Fruit fly (Drosophila melanogaster) whole organism, adult: ENCODE measurements around the gene Wdr92.
A peak's percentile ranks its signal among the peaks of the same experiment; 100 is the strongest.

Experiments
- CG11617 ChIP-seq: fragments of 200-800 bp; sonication (Bioruptor generic); optimal IDR thresholded peaks from 2 replicates; lab custom pipeline; 2017; ENCODE audit warnings: mild to moderate bottlenecking, missing biosample characterization, missing genetic modification reagents, missing genetic modification characterization
- CG12768 ChIP-seq: fragments of 200-800 bp; sonication (Bioruptor generic); optimal IDR thresholded peaks from 2 replicates; lab custom pipeline; 2017; ENCODE audit warnings: missing biosample characterization, missing genetic modification characterization, mild to moderate bottlenecking, moderate library complexity, missing genetic modification reagents
- CG14711 ChIP-seq: fragments of 200-800 bp; sonication (Bioruptor generic); optimal IDR thresholded peaks from 2 replicates; lab custom pipeline; 2018; ENCODE audit warnings: missing biosample characterization, mild to moderate bottlenecking, missing genetic modification characterization, moderate library complexity
- CG1620 ChIP-seq: fragments of 200-800 bp; sonication (Bioruptor generic); optimal IDR thresholded peaks from 2 replicates; lab custom pipeline; 2016; ENCODE audit warnings: missing biosample characterization, missing genetic modification characterization
- CG33017 ChIP-seq: fragments of 200-800 bp; sonication (Bioruptor generic); optimal IDR thresholded peaks from 2 replicates; lab custom pipeline; 2018; ENCODE audit warnings: missing biosample characterization, mild to moderate bottlenecking, missing genetic modification characterization, moderate library complexity
- CG5204 ChIP-seq: fragments of 200-800 bp; sonication (Bioruptor generic); optimal IDR thresholded peaks from 2 replicates; lab custom pipeline; 2016; ENCODE audit warnings: missing biosample characterization, missing genetic modification characterization
- CG7045 ChIP-seq: fragments of 200-800 bp; sonication (Bioruptor generic); optimal IDR thresholded peaks from 2 replicates; lab custom pipeline; 2017; ENCODE audit warnings: missing biosample characterization, mild to moderate bottlenecking, missing genetic modification characterization
- CG7101 ChIP-seq: fragments of 200-800 bp; sonication (Bioruptor generic); optimal IDR thresholded peaks from 2 replicates; lab custom pipeline; 2018; ENCODE audit warnings: missing biosample characterization, mild to moderate bottlenecking, missing genetic modification characterization, moderate library complexity
- Clk ChIP-seq: fragments of 200-800 bp; sonication (Bioruptor generic); optimal IDR thresholded peaks from 2 replicates; lab custom pipeline; 2017; ENCODE audit warnings: missing biosample characterization, missing genetic modification characterization
- Crg-1 ChIP-seq: fragments of 200-800 bp; sonication (Bioruptor generic); optimal IDR thresholded peaks from 2 replicates; lab custom pipeline; 2016; ENCODE audit warnings: missing biosample characterization, missing genetic modification characterization
- Hr96 ChIP-seq: fragments of 200-800 bp; sonication (Bioruptor generic); optimal IDR thresholded peaks from 2 replicates; lab custom pipeline; 2016; ENCODE audit warnings: missing biosample characterization, missing genetic modification characterization
- Mnt ChIP-seq: fragments of 200-800 bp; sonication (Bioruptor generic); optimal IDR thresholded peaks from 2 replicates; lab custom pipeline; 2016; ENCODE audit warnings: missing biosample characterization, mild to moderate bottlenecking, missing genetic modification characterization
- bab1 ChIP-seq: fragments of 200-800 bp; sonication (Bioruptor generic); optimal IDR thresholded peaks from 3 replicates; lab custom pipeline; 2019; ENCODE audit warnings: missing biosample characterization, mild to moderate bottlenecking, missing genetic modification characterization, moderate library complexity
- cic ChIP-seq: fragments of 200-800 bp; sonication (Bioruptor generic); optimal IDR thresholded peaks from 2 replicates; lab custom pipeline; 2017; ENCODE audit warnings: missing biosample characterization, mild to moderate bottlenecking, missing genetic modification characterization, moderate library complexity
- cnc ChIP-seq, 2 experiments: fragments of >200 bp; optimal IDR thresholded peaks; 2 replicates each; lab custom pipeline; 2017
- kay ChIP-seq: fragments of 200-800 bp; sonication (Bioruptor generic); peaks from one replicate; lab custom pipeline; 2016; ENCODE audit warnings: missing biosample characterization, missing genetic modification characterization, borderline replicate concordance
- ovo ChIP-seq: fragments of 200-800 bp; sonication (Bioruptor generic); optimal IDR thresholded peaks from 2 replicates; lab custom pipeline; 2016; ENCODE audit warnings: missing biosample characterization, missing genetic modification characterization
- pad ChIP-seq: fragments of 200-800 bp; sonication (Bioruptor generic); optimal IDR thresholded peaks from 3 replicates; lab custom pipeline; 2017; ENCODE audit warnings: missing biosample characterization, missing genetic modification characterization, mild to moderate bottlenecking, moderate library complexity, missing genetic modification reagents
- tj ChIP-seq: fragments of 200-800 bp; sonication (Bioruptor generic); optimal IDR thresholded peaks from 3 replicates; lab custom pipeline; 2017; ENCODE audit warnings: missing biosample characterization, mild to moderate bottlenecking, missing genetic modification characterization, moderate library complexity
- toe ChIP-seq: fragments of 200-800 bp; sonication (Bioruptor generic); optimal IDR thresholded peaks from 2 replicates; lab custom pipeline; 2016; ENCODE audit warnings: missing biosample characterization, missing genetic modification characterization

Wdr92 gene

dm6 chr3L:17929697-17930581 lies 22.0 kb downstream of the Wdr92 start:
- TF ChIP-seq CG33017 (tag; lab: Kevin White, UChicago) (no peak), cic (GFP tag; lab: Kevin White, UChicago) (peak; percentile 25)

dm6 chr3L:17931887-17932286 lies 23.9 kb downstream of the Wdr92 start:
- no peak for TF ChIP-seq cic (GFP tag; lab: Kevin White, UChicago)
- TF ChIP-seq tj, result no peak

- TF ChIP-seq Hr96 (GFP tag; lab: Kevin White, UChicago) (no peak), Clk (GFP tag; lab: Kevin White, UChicago) (peak; percentile 5), CG12768 (peak; percentile 93), CG14711 (tag; lab: Kevin White, UChicago) (no peak), tj (peak; percentile 97), CG33017 (tag; lab: Kevin White, UChicago) (peak; percentile 8)
Observed at dm6 chr3L:17933065-17933464, 25.1 kb downstream of the Wdr92 start.

dm6 chr3L:17933788-17934318 lies 25.9 kb downstream of the Wdr92 start:
- TF ChIP-seq CG11617 (GFP tag; lab: Kevin White, UChicago) (no peak), tj (peak; percentile 96)

dm6 chr3L:17935032-17935431 lies 27.1 kb downstream of the Wdr92 start:
- TF ChIP-seq CG12768 (no peak), cnc (optimal IDR thresholded peaks at IDR 0.05; lab: Kevin White, UChicago) (no peak), cic (GFP tag; lab: Kevin White, UChicago) (no peak), Mnt (GFP tag; lab: Kevin White, UChicago) (no peak), CG14711 (tag; lab: Kevin White, UChicago) (no peak), Hr96 (GFP tag; lab: Kevin White, UChicago) (no peak), Crg-1 (GFP tag; lab: Kevin White, UChicago) (no peak), CG7045 (GFP tag; lab: Kevin White, UChicago) (no peak), CG11617 (GFP tag; lab: Kevin White, UChicago) (no peak), kay (GFP tag; lab: Kevin White, UChicago) (no peak), pad (GFP tag; lab: Kevin White, UChicago) (no peak), Clk (GFP tag; lab: Kevin White, UChicago) (no peak), CG33017 (tag; lab: Kevin White, UChicago) (no peak), CG5204 (GFP tag; lab: Kevin White, UChicago) (no peak), ovo (GFP tag; lab: Kevin White, UChicago) (no peak), CG1620 (no peak), toe (GFP tag; lab: Kevin White, UChicago) (no peak)

- no peak for TF ChIP-seq CG14711 (tag; lab: Kevin White, UChicago)
- no peak for TF ChIP-seq Clk (GFP tag; lab: Kevin White, UChicago)
- TF ChIP-seq CG5204 (GFP tag; lab: Kevin White, UChicago), result no peak
- TF ChIP-seq CG12768, result no peak
- no peak for TF ChIP-seq CG7101 (tag; lab: Kevin White, UChicago)
- TF ChIP-seq Mnt (GFP tag; lab: Kevin White, UChicago), result no peak
- TF ChIP-seq tj, result no peak
- TF ChIP-seq cic (GFP tag; lab: Kevin White, UChicago), result no peak
- TF ChIP-seq pad (GFP tag; lab: Kevin White, UChicago), result no peak
- no peak for TF ChIP-seq CG7045 (GFP tag; lab: Kevin White, UChicago)
- TF ChIP-seq CG11617 (GFP tag; lab: Kevin White, UChicago), result no peak
- TF ChIP-seq ovo (GFP tag; lab: Kevin White, UChicago), result no peak
- TF ChIP-seq CG33017 (tag; lab: Kevin White, UChicago), result no peak
- no peak for TF ChIP-seq CG1620
- TF ChIP-seq toe (GFP tag; lab: Kevin White, UChicago), result no peak
- no peak for TF ChIP-seq kay (GFP tag; lab: Kevin White, UChicago)
Observed at dm6 chr3L:17937315-17937714, 29.4 kb downstream of the Wdr92 start.

- TF ChIP-seq Clk (GFP tag; lab: Kevin White, UChicago) (no peak), CG7045 (GFP tag; lab: Kevin White, UChicago) (no peak), CG7101 (tag; lab: Kevin White, UChicago) (no peak), pad (GFP tag; lab: Kevin White, UChicago) (no peak), toe (GFP tag; lab: Kevin White, UChicago) (no peak), CG1620 (no peak), ovo (GFP tag; lab: Kevin White, UChicago) (no peak), cic (GFP tag; lab: Kevin White, UChicago) (no peak), tj (no peak), kay (GFP tag; lab: Kevin White, UChicago) (no peak), bab1 (GFP tag; lab: Kevin White, UChicago) (no peak), Crg-1 (GFP tag; lab: Kevin White, UChicago) (no peak), cnc (optimal IDR thresholded peaks at IDR 0.05; lab: Kevin White, UChicago) (no peak)
Observed at dm6 chr3L:17938622-17939021, 30.7 kb downstream of the Wdr92 start.
